Worm (Caenorhabditis elegans): Measurements from ENCODE around the gene F35E12.9.

DNA sequence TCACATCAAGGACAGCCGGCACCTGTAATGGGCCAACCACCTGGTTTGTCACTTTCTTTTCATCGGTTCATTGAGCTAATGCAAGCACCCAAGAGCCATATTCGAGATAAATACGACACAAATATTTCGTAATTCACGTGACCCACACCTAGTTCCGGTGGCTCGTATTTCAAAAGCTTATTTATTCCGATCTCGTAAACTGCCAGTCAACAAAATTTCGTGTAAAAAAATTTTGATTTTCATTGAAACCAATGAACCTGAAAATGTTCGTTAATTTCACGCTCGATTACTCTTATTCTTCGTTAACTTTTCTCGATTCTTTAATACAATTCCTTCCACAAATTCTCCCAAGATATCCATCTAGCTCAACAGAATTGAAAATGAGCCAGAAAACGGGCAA, 45.2 kb upstream of the F35E12.9 start:
- TF ChIP-seq cog-1 (tag; optimal IDR thresholded peaks at IDR 0.05) (no peak), ztf-29 (GFP tag; IDR thresholded peaks at IDR 0.05) (no peak)

Measured in whole organism, midembryonic.